Fruit fly (Drosophila melanogaster): ENCODE data around the gene Prosbeta7.

DNA sequence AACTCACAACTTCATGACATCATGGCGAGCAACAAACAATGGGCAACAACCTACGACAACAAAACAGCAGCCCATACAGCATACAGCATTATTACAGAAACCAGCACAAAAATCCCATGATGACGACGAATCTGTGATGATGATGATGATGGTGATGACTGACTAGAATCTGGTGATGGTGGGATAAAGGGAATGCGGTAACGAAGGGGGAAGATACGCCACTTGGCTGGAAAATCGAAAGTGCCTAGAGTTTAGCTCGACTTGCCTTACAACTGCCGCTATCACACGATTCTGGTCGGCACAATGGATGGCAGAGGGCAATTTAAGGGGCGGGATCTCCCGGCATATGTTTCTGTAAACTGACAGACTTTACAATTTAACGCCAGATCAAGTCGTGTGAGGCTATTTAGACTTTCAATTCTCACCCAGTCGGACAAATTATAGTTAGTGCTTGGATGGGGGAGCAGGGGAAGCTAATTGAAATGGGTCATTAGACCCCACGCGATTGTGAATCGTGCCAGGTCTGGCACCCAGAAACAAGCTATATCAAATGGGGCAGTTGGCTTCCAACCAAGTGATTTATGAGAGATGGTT is 43.0 kb downstream of the Prosbeta7 start:
- TF ChIP-seq usp (GFP tag; optimal IDR thresholded peaks at IDR 0.05): no peak
- no peak for TF ChIP-seq Hr78 (GFP tag; optimal IDR thresholded peaks at IDR 0.05)
- no peak for TF ChIP-seq Myc (optimal IDR thresholded peaks at IDR 0.05)
- TF ChIP-seq dsf (GFP tag; optimal IDR thresholded peaks at IDR 0.05; ENCODE audit: borderline replicate concordance): no peak
- no peak for TF ChIP-seq woc (GFP tag; optimal IDR thresholded peaks at IDR 0.05)
- no peak for TF ChIP-seq Vsx2 (GFP tag; optimal IDR thresholded peaks at IDR 0.05; ENCODE audit: partially characterized antibody)
- no peak for TF ChIP-seq psq (GFP tag; optimal IDR thresholded peaks at IDR 0.05)
- TF ChIP-seq Dfd (GFP tag; optimal IDR thresholded peaks at IDR 0.05): no peak

Data from whole organism, wandering third instar larva.